Worm (Caenorhabditis elegans) whole organism, mixed stage, embryonic: Measurements from ENCODE around the gene scl-19.

ENCODE experiments used
- M03D4.4 ChIP-seq: sonication (generic microtip); optimal IDR thresholded peaks from 2 replicates; lab custom pipeline; 2017; ENCODE audit warnings: mild to moderate bottlenecking, missing genetic modification characterization, missing compliant biosample characterization
- lsy-2 ChIP-seq: fragments of 150-350 bp; optimal IDR thresholded peaks from 2 replicates; lab custom pipeline; 2014; ENCODE audit warnings: missing biosample characterization, missing genetic modification characterization
- nhr-12 ChIP-seq: fragments of 150-350 bp; optimal IDR thresholded peaks from 2 replicates; lab custom pipeline; 2014; ENCODE audit warnings: missing biosample characterization, missing genetic modification characterization
- nhr-237 ChIP-seq: fragments of 150-350 bp; optimal IDR thresholded peaks from 2 replicates; lab custom pipeline; 2014; ENCODE audit warnings: missing biosample characterization, missing genetic modification characterization
- nhr-76 ChIP-seq: sonication (generic microtip); optimal IDR thresholded peaks from 2 replicates; lab custom pipeline; 2017; ENCODE audit warnings: missing biosample characterization, missing genetic modification characterization
- snpc-4 ChIP-seq: fragments of 150-350 bp; optimal IDR thresholded peaks from 2 replicates; lab custom pipeline; 2014; ENCODE audit warnings: missing biosample characterization, missing genetic modification characterization

DNA sequence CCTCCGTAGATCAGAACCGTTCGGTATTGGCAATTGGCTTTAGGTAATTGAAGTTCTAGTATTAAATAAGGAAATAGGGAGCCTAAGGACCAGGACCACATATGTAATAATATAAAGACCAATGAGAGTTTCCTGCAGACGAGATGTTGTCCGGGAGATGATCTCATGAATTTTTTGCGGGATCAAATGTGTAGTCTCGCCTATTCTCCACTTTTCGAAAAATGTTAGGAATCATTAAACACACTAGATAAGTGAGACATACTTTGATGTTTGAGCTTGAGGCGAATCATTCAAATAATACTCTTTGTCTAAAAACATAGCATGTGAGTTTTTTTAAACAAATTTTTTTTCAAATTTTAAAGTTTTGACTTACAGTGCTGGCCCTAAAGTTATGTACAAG lies 21.2 kb downstream of the scl-19 start, which contains the start of gene F11D11.6:
- TF ChIP-seq lsy-2 (tag; lab: Kevin White, UChicago) (no peak), snpc-4 (tag; lab: Kevin White, UChicago) (no peak), nhr-12 (tag; lab: Kevin White, UChicago) (no peak), nhr-76 (tag; lab: Kevin White, UChicago) (no peak), nhr-237 (no peak), M03D4.4 (tag; lab: Kevin White, UChicago) (no peak)
